Worm (Caenorhabditis elegans) whole organism, midembryonic: ENCODE data around the gene T21B4.3.
A peak's percentile ranks its signal among the peaks of the same experiment; 100 is the strongest.

Experiments used
- T22C8.4 ChIP-seq: fragments of 200-800 bp; sonication (Bioruptor generic); IDR thresholded peaks from 2 replicates; pipeline ENCODE4 v1.3.6; 2022; ENCODE audit warnings: missing genetic modification characterization, missing compliant biosample characterization
- cog-1 ChIP-seq: sonication (generic microtip); optimal IDR thresholded peaks from 2 replicates; lab custom pipeline; 2016; ENCODE audit warnings: missing genetic modification characterization, missing compliant biosample characterization
- flt-1 ChIP-seq: fragments of 200-800 bp; sonication (Bioruptor generic); IDR thresholded peaks from 2 replicates; pipeline ENCODE4 v1.3.6; 2022; ENCODE audit warnings: missing genetic modification characterization, missing compliant biosample characterization
- klf-2 ChIP-seq: fragments of 200-800 bp; sonication (Bioruptor generic); conservative IDR thresholded peaks from 2 replicates; pipeline ENCODE4 v1.3.6; 2022; ENCODE audit warnings: missing genetic modification reagents, missing genetic modification characterization, missing compliant biosample characterization
- med-1 ChIP-seq: sonication (generic microtip); optimal IDR thresholded peaks from 2 replicates; lab custom pipeline; 2017; ENCODE audit warnings: missing genetic modification characterization, mild to moderate bottlenecking, missing compliant biosample characterization, antibody characterized with exemption, missing genetic modification reagents; ENCODE audit not compliant: insufficient read depth
- ref-1 ChIP-seq: fragments of 200-800 bp; sonication (Bioruptor generic); conservative IDR thresholded peaks from 2 replicates; pipeline ENCODE4 v1.3.6; 2022; ENCODE audit warnings: missing genetic modification reagents, missing genetic modification characterization, missing compliant biosample characterization
- tab-1 ChIP-seq: fragments of 200-800 bp; sonication (Bioruptor generic); IDR thresholded peaks from 2 replicates; pipeline ENCODE4 v1.3.6; 2022; ENCODE audit warnings: missing genetic modification characterization, missing compliant biosample characterization
- ztf-23 ChIP-seq: fragments of 200-800 bp; sonication (Bioruptor generic); IDR thresholded peaks from 2 replicates; pipeline ENCODE4 v1.3.6; 2022; ENCODE audit warnings: missing genetic modification reagents, missing genetic modification characterization, missing compliant biosample characterization
- ztf-29 ChIP-seq: fragments of 200-800 bp; sonication (Bioruptor generic); IDR thresholded peaks from 2 replicates; pipeline ENCODE4 v1.3.6; 2022; ENCODE audit warnings: missing genetic modification reagents, missing genetic modification characterization, missing compliant biosample characterization

The T21B4.3 gene

ce11 chrII:12480811-12481210, 16.1 kb downstream of the T21B4.3 start, which contains the start of gene arrd-9:
arrd-9 (minus strand) TSS chrII:12480911.
- TF ChIP-seq klf-2 (GFP tag; lab: Robert Waterston, UW) (no peak), ref-1 (GFP tag; lab: Robert Waterston, UW) (no peak), T22C8.4 (GFP tag; lab: Robert Waterston, UW) (no peak), tab-1 (GFP tag; lab: Robert Waterston, UW) (no peak), cog-1 (tag; lab: Kevin White, UChicago) (no peak), med-1 (GFP tag; lab: Kevin White, UChicago) (no peak), ztf-23 (GFP tag; lab: Robert Waterston, UW) (no peak), flt-1 (GFP tag; lab: Robert Waterston, UW) (no peak), ztf-29 (no peak)

ce11 chrII:12473406-12473805, 23.5 kb downstream of the T21B4.3 start, which contains the start of gene srg-17:
srg-17 (plus strand) TSS chrII:12473706.
- no peak for TF ChIP-seq ztf-23 (GFP tag; lab: Robert Waterston, UW)
- no peak for TF ChIP-seq klf-2 (GFP tag; lab: Robert Waterston, UW)
- TF ChIP-seq cog-1 (tag; lab: Kevin White, UChicago): no peak
- no peak for TF ChIP-seq ztf-29
- TF ChIP-seq flt-1 (GFP tag; lab: Robert Waterston, UW): no peak
- TF ChIP-seq tab-1 (GFP tag; lab: Robert Waterston, UW): no peak
- TF ChIP-seq T22C8.4 (GFP tag; lab: Robert Waterston, UW): no peak
- TF ChIP-seq ref-1 (GFP tag; lab: Robert Waterston, UW): no peak
- TF ChIP-seq med-1 (GFP tag; lab: Kevin White, UChicago): no peak

- TF ChIP-seq ref-1 (GFP tag; lab: Robert Waterston, UW) (no peak), ztf-29 (no peak)
Observed at ce11 chrII:12471138-12471855, 25.6 kb downstream of the T21B4.3 start, which contains the start of the genes F15A4.5 and phat-8. F15A4.5 (minus strand) TSS chrII:12471238. phat-8 (plus strand) TSS chrII:12471805.

- TF ChIP-seq tab-1 (GFP tag; lab: Robert Waterston, UW): no peak
- no peak for TF ChIP-seq ztf-29
- TF ChIP-seq ztf-23 (GFP tag; lab: Robert Waterston, UW): no peak
- TF ChIP-seq T22C8.4 (GFP tag; lab: Robert Waterston, UW): no peak
- TF ChIP-seq klf-2 (GFP tag; lab: Robert Waterston, UW): no peak
- no peak for TF ChIP-seq med-1 (GFP tag; lab: Kevin White, UChicago)
- no peak for TF ChIP-seq flt-1 (GFP tag; lab: Robert Waterston, UW)
- TF ChIP-seq ref-1 (GFP tag; lab: Robert Waterston, UW): no peak
- TF ChIP-seq cog-1 (tag; lab: Kevin White, UChicago): no peak
Observed at ce11 chrII:12467047-12467446, 29.8 kb downstream of the T21B4.3 start, which contains the start of gene srg-16. srg-16 (plus strand) TSS chrII:12467133.

ce11 chrII:12465557-12465956, 31.3 kb downstream of the T21B4.3 start, which contains the start of gene sre-37:
sre-37 (plus strand) TSS chrII:12465857.
- TF ChIP-seq cog-1 (tag; lab: Kevin White, UChicago) (no peak), ref-1 (GFP tag; lab: Robert Waterston, UW) (no peak), tab-1 (GFP tag; lab: Robert Waterston, UW) (no peak), T22C8.4 (GFP tag; lab: Robert Waterston, UW) (no peak), ztf-29 (no peak), ztf-23 (GFP tag; lab: Robert Waterston, UW) (no peak), klf-2 (GFP tag; lab: Robert Waterston, UW) (no peak), med-1 (GFP tag; lab: Kevin White, UChicago) (no peak), flt-1 (GFP tag; lab: Robert Waterston, UW) (no peak)

ce11 chrII:12462244-12462643, 34.6 kb downstream of the T21B4.3 start, which contains the start of gene F15A4.2:
F15A4.2 (plus strand) TSS chrII:12462544.
- no peak for TF ChIP-seq tab-1 (GFP tag; lab: Robert Waterston, UW)
- TF ChIP-seq med-1 (GFP tag; lab: Kevin White, UChicago): no peak
- no peak for TF ChIP-seq cog-1 (tag; lab: Kevin White, UChicago)
- no peak for TF ChIP-seq flt-1 (GFP tag; lab: Robert Waterston, UW)
- no peak for TF ChIP-seq klf-2 (GFP tag; lab: Robert Waterston, UW)
- TF ChIP-seq ztf-29: no peak
- TF ChIP-seq ztf-23 (GFP tag; lab: Robert Waterston, UW): no peak
- no peak for TF ChIP-seq ref-1 (GFP tag; lab: Robert Waterston, UW)
- TF ChIP-seq T22C8.4 (GFP tag; lab: Robert Waterston, UW): no peak; the same call in 1 of the 2 replicates

- no peak for TF ChIP-seq ztf-23 (GFP tag; lab: Robert Waterston, UW)
- TF ChIP-seq tab-1 (GFP tag; lab: Robert Waterston, UW): no peak
- no peak for TF ChIP-seq med-1 (GFP tag; lab: Kevin White, UChicago)
- TF ChIP-seq flt-1 (GFP tag; lab: Robert Waterston, UW): no peak
- TF ChIP-seq ztf-29: no peak
- TF ChIP-seq cog-1 (tag; lab: Kevin White, UChicago): no peak
- no peak for TF ChIP-seq T22C8.4 (GFP tag; lab: Robert Waterston, UW)
- TF ChIP-seq ref-1 (GFP tag; lab: Robert Waterston, UW): no peak
- no peak for TF ChIP-seq klf-2 (GFP tag; lab: Robert Waterston, UW)
Observed at ce11 chrII:12460602-12461453, 36.1 kb downstream of the T21B4.3 start, which contains the start of gene tag-280. tag-280 (plus strand) TSS chrII:12460652.

- TF ChIP-seq ztf-23 (GFP tag; lab: Robert Waterston, UW) (0 out of 2 replicates have a peak, but pooled peaks have one; percentile 44), klf-2 (GFP tag; lab: Robert Waterston, UW) (no peak), cog-1 (tag; lab: Kevin White, UChicago) (peak; percentile 48), ref-1 (GFP tag; lab: Robert Waterston, UW) (no peak)
Observed at ce11 chrII:12459422-12459821, 37.5 kb downstream of the T21B4.3 start, which contains the start of gene tag-281. tag-281 (plus strand) TSS chrII:12459761.
